Fruit fly (Drosophila melanogaster) whole organism, embryonic: ENCODE measurements around the gene PIG-Q.

ENCODE experiments used
- Bgb ChIP-seq: fragments of 200-800 bp; sonication (Bioruptor generic); IDR thresholded peaks from 2 replicates; pipeline ENCODE4 v1.3.6; 2022; ENCODE audit warnings: missing biosample characterization, missing genetic modification characterization; ENCODE audit not compliant: partially characterized antibody
- CG10147 ChIP-seq: fragments of 200-800 bp; sonication (Bioruptor generic); optimal IDR thresholded peaks from 2 replicates; lab custom pipeline; 2019; ENCODE audit warnings: missing biosample characterization, mild to moderate bottlenecking, missing genetic modification characterization, moderate library complexity
- CG10462 ChIP-seq: fragments of 200-800 bp; sonication (Bioruptor generic); optimal IDR thresholded peaks from 2 replicates; lab custom pipeline; 2016; ENCODE audit warnings: missing biosample characterization, missing genetic modification characterization
- CG10565 ChIP-seq: fragments of 200-800 bp; sonication (Bioruptor generic); optimal IDR thresholded peaks from 3 replicates; lab custom pipeline; 2016; ENCODE audit warnings: missing biosample characterization, mild to moderate bottlenecking, missing genetic modification characterization
- CG11695 ChIP-seq: fragments of 200-800 bp; sonication (Bioruptor generic); IDR thresholded peaks from 3 replicates; pipeline ENCODE4 v1.3.6; 2022; ENCODE audit warnings: missing biosample characterization, missing genetic modification characterization
- CG11723 ChIP-seq: fragments of 200-800 bp; sonication (Bioruptor generic); optimal IDR thresholded peaks from 2 replicates; lab custom pipeline; 2017; ENCODE audit warnings: missing biosample characterization, mild to moderate bottlenecking, missing genetic modification characterization
- CG12769 ChIP-seq: fragments of 200-800 bp; sonication (Bioruptor generic); optimal IDR thresholded peaks from 2 replicates; lab custom pipeline; 2019; ENCODE audit warnings: missing biosample characterization, mild to moderate bottlenecking, missing genetic modification characterization, moderate library complexity
- CG15073 ChIP-seq: fragments of 200-800 bp; sonication (Bioruptor generic); optimal IDR thresholded peaks from 2 replicates; lab custom pipeline; 2016; ENCODE audit warnings: missing biosample characterization, missing genetic modification characterization
- CG16815 ChIP-seq: fragments of 200-800 bp; sonication (Bioruptor generic); optimal IDR thresholded peaks from 3 replicates; lab custom pipeline; 2017; ENCODE audit warnings: missing biosample characterization, mild to moderate bottlenecking, missing genetic modification characterization
- CG17359 ChIP-seq: fragments of 200-800 bp; sonication (Bioruptor generic); optimal IDR thresholded peaks from 3 replicates; lab custom pipeline; 2018; ENCODE audit warnings: missing biosample characterization, mild to moderate bottlenecking, missing genetic modification characterization, moderate library complexity
- CG2116 ChIP-seq: fragments of 200-800 bp; sonication (Bioruptor generic); optimal IDR thresholded peaks from 3 replicates; lab custom pipeline; 2018; ENCODE audit warnings: missing biosample characterization, mild to moderate bottlenecking, missing genetic modification characterization
- CG31388 ChIP-seq: fragments of 200-800 bp; sonication (Bioruptor generic); optimal IDR thresholded peaks from 2 replicates; lab custom pipeline; 2016; ENCODE audit warnings: missing biosample characterization, missing genetic modification characterization
- CG43689 ChIP-seq: fragments of 200-800 bp; sonication (Bioruptor generic); IDR thresholded peaks from 2 replicates; pipeline ENCODE4 v1.3.6; 2022; ENCODE audit warnings: missing biosample characterization, missing genetic modification characterization
- CG4617 ChIP-seq: fragments of 200-800 bp; sonication (Bioruptor generic); optimal IDR thresholded peaks from 3 replicates; lab custom pipeline; 2016; ENCODE audit warnings: missing biosample characterization, missing genetic modification characterization, borderline replicate concordance
- CG4854 ChIP-seq: fragments of 200-800 bp; sonication (Bioruptor generic); optimal IDR thresholded peaks from 2 replicates; lab custom pipeline; 2016; ENCODE audit warnings: missing biosample characterization, missing genetic modification characterization, inconsistent platforms
- CG5180 ChIP-seq: fragments of 200-800 bp; sonication (Bioruptor generic); optimal IDR thresholded peaks from 3 replicates; lab custom pipeline; 2017; ENCODE audit warnings: missing biosample characterization, missing genetic modification characterization, mild to moderate bottlenecking, moderate library complexity, missing genetic modification reagents
- CG6272 ChIP-seq: fragments of 200-800 bp; sonication (Bioruptor generic); IDR thresholded peaks from 2 replicates; pipeline ENCODE4 v1.3.6; 2022; ENCODE audit warnings: missing biosample characterization, missing genetic modification characterization
- CG7556 ChIP-seq: fragments of 200-800 bp; sonication (Bioruptor generic); optimal IDR thresholded peaks from 2 replicates; lab custom pipeline; 2017; ENCODE audit warnings: missing biosample characterization, mild to moderate bottlenecking, missing genetic modification characterization
- CG7745 ChIP-seq: fragments of 200-800 bp; sonication (Bioruptor generic); optimal IDR thresholded peaks from 2 replicates; lab custom pipeline; 2018; ENCODE audit warnings: missing biosample characterization, mild to moderate bottlenecking, missing genetic modification characterization, moderate library complexity
- CG8924 ChIP-seq: fragments of 200-800 bp; optimal IDR thresholded peaks from 3 replicates; lab custom pipeline; 2019; ENCODE audit warnings: missing biosample characterization, mild to moderate bottlenecking, missing genetic modification characterization, moderate library complexity
- CG9609 ChIP-seq: fragments of 200-800 bp; sonication (Bioruptor generic); optimal IDR thresholded peaks from 3 replicates; lab custom pipeline; 2016; ENCODE audit warnings: missing biosample characterization, missing genetic modification characterization
- ERR ChIP-seq: fragments of 200-800 bp; sonication (Bioruptor generic); optimal IDR thresholded peaks from 2 replicates; lab custom pipeline; 2016; ENCODE audit warnings: missing biosample characterization, missing genetic modification characterization
- Fer3 ChIP-seq: fragments of 200-800 bp; sonication (Bioruptor generic); optimal IDR thresholded peaks from 2 replicates; lab custom pipeline; 2018; ENCODE audit warnings: missing biosample characterization, mild to moderate bottlenecking, missing genetic modification characterization, moderate library complexity
- Hand ChIP-seq: fragments of 200-800 bp; sonication (Bioruptor generic); optimal IDR thresholded peaks from 2 replicates; lab custom pipeline; 2017; ENCODE audit warnings: mild to moderate bottlenecking, missing biosample characterization, missing genetic modification reagents, missing genetic modification characterization
- Hr51 ChIP-seq, 2 experiments: fragments of 200-800 bp; sonication (Bioruptor generic); optimal IDR thresholded peaks; 2 replicates in 1 of 2; 3 replicates in 1 of 2; lab custom pipeline; 2016 to 2018; ENCODE audit warnings: missing biosample characterization in 2 of 2, missing genetic modification characterization in 2 of 2, mild to moderate bottlenecking in 1 of 2, moderate library complexity in 1 of 2
- Jarid2 ChIP-seq: fragments of 200-800 bp; sonication (Bioruptor generic); optimal IDR thresholded peaks from 3 replicates; lab custom pipeline; 2017; ENCODE audit warnings: mild to moderate bottlenecking, missing biosample characterization, missing genetic modification reagents, missing genetic modification characterization
- Kr ChIP-seq: fragments of 200-800 bp; sonication (Bioruptor generic); optimal IDR thresholded peaks from 2 replicates; lab custom pipeline; 2017; ENCODE audit warnings: missing biosample characterization, mild to moderate bottlenecking, missing genetic modification characterization
- MESR4 ChIP-seq: fragments of 200-800 bp; sonication (Bioruptor generic); optimal IDR thresholded peaks from 2 replicates; lab custom pipeline; 2018; ENCODE audit warnings: missing biosample characterization, mild to moderate bottlenecking, missing genetic modification characterization, moderate library complexity
- Neu2 ChIP-seq: fragments of 200-800 bp; sonication (Bioruptor generic); optimal IDR thresholded peaks from 3 replicates; lab custom pipeline; 2016; ENCODE audit warnings: missing biosample characterization, missing genetic modification characterization, borderline replicate concordance
- Spps ChIP-seq: fragments of 200-800 bp; sonication (Bioruptor generic); optimal IDR thresholded peaks from 2 replicates; lab custom pipeline; 2018; ENCODE audit warnings: missing biosample characterization, mild to moderate bottlenecking, missing genetic modification characterization
- Sry-β ChIP-seq: fragments of 200-800 bp; sonication (Bioruptor generic); optimal IDR thresholded peaks from 2 replicates; lab custom pipeline; 2018; ENCODE audit warnings: missing biosample characterization, mild to moderate bottlenecking, missing genetic modification characterization, moderate library complexity
- YL-1 ChIP-seq: fragments of 200-800 bp; sonication (Bioruptor generic); optimal IDR thresholded peaks from 3 replicates; lab custom pipeline; 2017; ENCODE audit warnings: missing biosample characterization, mild to moderate bottlenecking, missing genetic modification characterization
- aop ChIP-seq: fragments of 200-800 bp; sonication (Bioruptor generic); IDR thresholded peaks from 2 replicates; pipeline ENCODE4 v1.3.6; 2022; ENCODE audit warnings: missing biosample characterization, missing genetic modification characterization
- ara ChIP-seq: fragments of 200-800 bp; sonication (Bioruptor generic); IDR thresholded peaks from 2 replicates; pipeline ENCODE4 v1.3.6; 2022; ENCODE audit warnings: missing biosample characterization, missing genetic modification characterization
- ase ChIP-seq: fragments of 200-800 bp; sonication (Bioruptor generic); IDR thresholded peaks from 3 replicates; pipeline ENCODE4 v1.3.6; 2022; ENCODE audit warnings: missing biosample characterization, missing genetic modification characterization
- bsh ChIP-seq, 2 experiments: fragments of 200-800 bp; sonication (Bioruptor generic); optimal IDR thresholded peaks; 2 replicates each; lab custom pipeline; 2017 to 2018; ENCODE audit warnings: mild to moderate bottlenecking in 2 of 2, missing biosample characterization in 2 of 2, missing genetic modification characterization in 2 of 2, moderate library complexity in 1 of 2
- btn ChIP-seq: fragments of 200-800 bp; sonication (Bioruptor generic); optimal IDR thresholded peaks from 2 replicates; lab custom pipeline; 2016; ENCODE audit warnings: missing biosample characterization, missing genetic modification characterization
- dimm ChIP-seq: fragments of 200-800 bp; sonication (Bioruptor generic); IDR thresholded peaks from 2 replicates; pipeline ENCODE4 v1.3.6; 2022; ENCODE audit warnings: missing biosample characterization, missing genetic modification characterization
- fd3F ChIP-seq: fragments of 200-800 bp; sonication (Bioruptor generic); optimal IDR thresholded peaks from 2 replicates; lab custom pipeline; 2018; ENCODE audit warnings: missing biosample characterization, mild to moderate bottlenecking, missing genetic modification characterization, moderate library complexity
- gsb-n ChIP-seq: fragments of 200-800 bp; sonication (Bioruptor generic); optimal IDR thresholded peaks from 3 replicates; lab custom pipeline; 2018; ENCODE audit warnings: missing biosample characterization, mild to moderate bottlenecking, missing genetic modification characterization
- hkb ChIP-seq, 2 experiments: fragments of 200-800 bp in 1 of 2; fragments of >200 bp in 1 of 2; sonication (Bioruptor generic) in 1 of 2; IDR thresholded peaks in 1 of 2; optimal IDR thresholded peaks in 1 of 2; 2 replicates each; pipeline versions ENCODE4 v1.3.6 to Lab custom; 2017 to 2022; ENCODE audit warnings: missing biosample characterization in 1 of 2, missing genetic modification characterization in 1 of 2
- knrl ChIP-seq: fragments of 200-800 bp; sonication (Bioruptor generic); IDR thresholded peaks from 3 replicates; pipeline ENCODE4 v1.3.6; 2022; ENCODE audit warnings: missing biosample characterization, missing genetic modification characterization; ENCODE audit not compliant: partially characterized antibody
- lola ChIP-seq, 3 experiments: fragments of >200 bp in 2 of 3; fragments of 200-800 bp in 1 of 3; sonication (Bioruptor generic) in 1 of 3; optimal IDR thresholded peaks; 2 replicates each; lab custom pipeline; 2017 to 2019; ENCODE audit warnings: missing biosample characterization in 3 of 3, missing genetic modification characterization in 3 of 3, mild to moderate bottlenecking in 1 of 3, moderate library complexity in 1 of 3
- nau ChIP-seq: fragments of 200-800 bp; sonication (Bioruptor generic); optimal IDR thresholded peaks from 3 replicates; lab custom pipeline; 2017; ENCODE audit warnings: missing biosample characterization, mild to moderate bottlenecking, missing genetic modification characterization, missing genetic modification reagents
- so ChIP-seq: fragments of 200-800 bp; sonication (Bioruptor generic); IDR thresholded peaks from 3 replicates; pipeline ENCODE4 v1.3.6; 2022; ENCODE audit warnings: missing biosample characterization, missing genetic modification characterization
- twi ChIP-seq: fragments of 200-800 bp; optimal IDR thresholded peaks from 2 replicates; lab custom pipeline; 2019; ENCODE audit warnings: missing biosample characterization, mild to moderate bottlenecking, missing genetic modification characterization, moderate library complexity
- zf30C ChIP-seq: fragments of 200-800 bp; sonication (Bioruptor generic); optimal IDR thresholded peaks from 3 replicates; lab custom pipeline; 2018; ENCODE audit warnings: missing biosample characterization, mild to moderate bottlenecking, missing genetic modification characterization

PIG-Q gene

dm6 chrX:16313078-16313875, 45.7 kb upstream of the PIG-Q start, which contains the start of the genes CG9915 and SWIP (continued):
- TF ChIP-seq Kr (GFP tag; lab: Kevin White, UChicago) (no peak), MESR4 (GFP tag; lab: Kevin White, UChicago) (no peak), Jarid2 (GFP tag; lab: Kevin White, UChicago) (no peak), CG7556 (no peak), CG12769 (tag; lab: Kevin White, UChicago) (no peak), YL-1 (GFP tag; lab: Kevin White, UChicago) (peak; percentile 1), Fer3 (no peak), CG15073 (GFP tag; lab: Kevin White, UChicago) (no peak), CG31388 (GFP tag; lab: Kevin White, UChicago) (no peak), CG10147 (no peak), ase (GFP tag; lab: Robert Waterston, UW) (no peak), CG10565 (GFP tag; lab: Kevin White, UChicago) (no peak), CG11695 (GFP tag; lab: Robert Waterston, UW) (no peak), btn (GFP tag; lab: Kevin White, UChicago) (no peak), Sry-β (GFP tag; lab: Kevin White, UChicago) (no peak), Hr51 (GFP tag; optimal IDR thresholded peaks at IDR 0.05; lab: Kevin White, UChicago) (no peak), ara (GFP tag; lab: Robert Waterston, UW) (no peak), lola (GFP tag; optimal IDR thresholded peaks at IDR 0.05; lab: Kevin White, UChicago) (peak in 1 of 3 experiments; percentile 53), CG4617 (GFP tag; lab: Kevin White, UChicago) (no peak), ERR (no peak), bsh (GFP tag; optimal IDR thresholded peaks at IDR 0.05; lab: Kevin White, UChicago) (no peak), Spps (tag; lab: Kevin White, UChicago) (no peak), CG6272 (GFP tag; lab: Robert Waterston, UW) (no peak), zf30C (no peak), CG11723 (GFP tag; lab: Kevin White, UChicago) (no peak), twi (tag; lab: Kevin White, UChicago) (no peak), gsb-n (no peak), aop (GFP tag; lab: Robert Waterston, UW) (no peak), CG43689 (GFP tag; lab: Robert Waterston, UW) (no peak), nau (GFP tag; lab: Kevin White, UChicago) (no peak), CG17359 (no peak), dimm (GFP tag; lab: Robert Waterston, UW) (no peak), Hand (GFP tag; lab: Kevin White, UChicago) (no peak), Neu2 (no peak), so (GFP tag; lab: Robert Waterston, UW) (no peak), hkb (optimal IDR thresholded peaks at IDR 0.05; lab: Kevin White, UChicago) (no peak), hkb (GFP tag; IDR thresholded peaks at IDR 0.05; lab: Robert Waterston, UW) (no peak), CG16815 (no peak), CG8924 (tag; lab: Kevin White, UChicago) (peak; percentile 33), CG5180 (GFP tag; lab: Kevin White, UChicago) (no peak), CG2116 (GFP tag; lab: Kevin White, UChicago) (peak; percentile 76), Bgb (GFP tag; lab: Robert Waterston, UW) (peak; percentile 73), fd3F (GFP tag; lab: Kevin White, UChicago) (no peak), CG4854 (GFP tag; lab: Kevin White, UChicago) (no peak), knrl (peak; percentile 12; the same call in 1 of the 3 replicates), CG7745 (tag; lab: Kevin White, UChicago) (no peak), CG9609 (GFP tag; lab: Kevin White, UChicago) (no peak), CG10462 (no peak)
